Fruit fly (Drosophila melanogaster) whole organism, adult: ENCODE results near the gene pkm.
"Not testable (repeated sequence)": the region's sequence is repeated elsewhere in the genome, so short reads cannot be mapped to it uniquely, and the experiment has no call there.

Experiments used
- CG11617 ChIP-seq: fragments of 200-800 bp; sonication (Bioruptor generic); optimal IDR thresholded peaks from 2 replicates; lab custom pipeline; 2017; ENCODE audit warnings: mild to moderate bottlenecking, missing biosample characterization, missing genetic modification reagents, missing genetic modification characterization
- CG14711 ChIP-seq: fragments of 200-800 bp; sonication (Bioruptor generic); optimal IDR thresholded peaks from 2 replicates; lab custom pipeline; 2018; ENCODE audit warnings: missing biosample characterization, mild to moderate bottlenecking, missing genetic modification characterization, moderate library complexity
- CG33017 ChIP-seq: fragments of 200-800 bp; sonication (Bioruptor generic); optimal IDR thresholded peaks from 2 replicates; lab custom pipeline; 2018; ENCODE audit warnings: missing biosample characterization, mild to moderate bottlenecking, missing genetic modification characterization, moderate library complexity
- CG7045 ChIP-seq: fragments of 200-800 bp; sonication (Bioruptor generic); optimal IDR thresholded peaks from 2 replicates; lab custom pipeline; 2017; ENCODE audit warnings: missing biosample characterization, mild to moderate bottlenecking, missing genetic modification characterization
- Crg-1 ChIP-seq: fragments of 200-800 bp; sonication (Bioruptor generic); optimal IDR thresholded peaks from 2 replicates; lab custom pipeline; 2016; ENCODE audit warnings: missing biosample characterization, missing genetic modification characterization
- Mnt ChIP-seq: fragments of 200-800 bp; sonication (Bioruptor generic); optimal IDR thresholded peaks from 2 replicates; lab custom pipeline; 2016; ENCODE audit warnings: missing biosample characterization, mild to moderate bottlenecking, missing genetic modification characterization
- cic ChIP-seq: fragments of 200-800 bp; sonication (Bioruptor generic); optimal IDR thresholded peaks from 2 replicates; lab custom pipeline; 2017; ENCODE audit warnings: missing biosample characterization, mild to moderate bottlenecking, missing genetic modification characterization, moderate library complexity
- kay ChIP-seq: fragments of 200-800 bp; sonication (Bioruptor generic); peaks from one replicate; lab custom pipeline; 2016; ENCODE audit warnings: missing biosample characterization, missing genetic modification characterization, borderline replicate concordance
- pad ChIP-seq: fragments of 200-800 bp; sonication (Bioruptor generic); optimal IDR thresholded peaks from 3 replicates; lab custom pipeline; 2017; ENCODE audit warnings: missing biosample characterization, missing genetic modification characterization, mild to moderate bottlenecking, moderate library complexity, missing genetic modification reagents

DNA sequence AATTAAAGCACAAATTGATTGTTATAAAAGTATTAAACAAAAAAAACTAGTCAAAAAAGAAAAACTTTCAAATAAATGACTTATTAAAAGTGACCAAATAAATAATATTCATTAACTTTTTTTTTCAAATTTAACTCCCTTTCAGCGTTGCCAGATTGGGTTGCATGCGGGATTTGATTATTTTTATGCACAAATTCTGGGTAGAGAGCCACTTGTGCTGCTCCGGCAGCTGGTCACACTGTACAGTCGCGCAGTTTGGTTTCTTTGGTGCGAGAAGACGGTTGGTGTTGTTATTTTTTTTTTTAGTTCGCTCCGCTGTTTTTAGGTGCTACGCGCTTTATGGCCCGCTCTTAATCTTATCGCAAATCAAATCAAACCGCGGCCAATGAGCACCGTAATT lies 15.6 kb upstream of the pkm start, which contains the start of gene rho-4:
- TF ChIP-seq Mnt (GFP tag; lab: Kevin White, UChicago); cic (GFP tag; lab: Kevin White, UChicago); CG14711 (tag; lab: Kevin White, UChicago); CG7045 (GFP tag; lab: Kevin White, UChicago); CG11617 (GFP tag; lab: Kevin White, UChicago); pad (GFP tag; lab: Kevin White, UChicago); CG33017; kay (GFP tag; lab: Kevin White, UChicago); Crg-1 (GFP tag; lab: Kevin White, UChicago): not testable (repeated sequence)
